Fruit fly (Drosophila melanogaster): Measurements from ENCODE around the gene CG33178.

CG33178 gene

DNA sequence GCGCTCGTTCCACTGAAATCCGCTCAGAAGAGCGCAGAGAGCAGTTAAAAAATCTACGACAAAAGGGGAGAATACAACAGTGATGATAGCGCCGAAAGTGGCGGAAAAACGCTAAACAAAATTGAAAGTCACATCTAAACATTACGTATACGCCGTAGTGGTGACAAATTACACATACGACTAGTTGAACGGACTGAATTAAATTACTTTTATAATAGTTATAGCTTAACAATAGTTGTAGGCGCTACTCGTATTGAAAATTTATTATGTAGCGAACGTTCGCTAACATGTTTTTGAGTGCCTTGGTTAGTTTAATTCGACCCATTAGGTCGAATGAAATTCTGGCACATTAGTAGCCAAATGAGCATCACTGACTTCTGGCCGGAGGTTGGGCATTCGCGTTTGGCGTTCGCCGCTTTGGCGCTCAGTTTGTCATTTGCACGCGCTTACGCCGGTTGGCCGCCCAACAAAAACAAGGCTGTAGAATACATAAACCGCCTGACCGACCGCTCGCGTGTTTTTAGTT lies 38.9 kb upstream of the CG33178 start, which contains the start of gene CG5541 (continued):
- TF ChIP-seq CG2116 (GFP tag; optimal IDR thresholded peaks at IDR 0.05): no peak
- TF ChIP-seq tio (GFP tag; optimal IDR thresholded peaks at IDR 0.05): no peak
- no peak for TF ChIP-seq oc (tag; optimal IDR thresholded peaks at IDR 0.05)
- TF ChIP-seq Ada2b (GFP tag; IDR thresholded peaks at IDR 0.05): no peak
- peak; percentile 42 for TF ChIP-seq Deaf1 (tag; optimal IDR thresholded peaks at IDR 0.05)
- TF ChIP-seq insv (GFP tag; optimal IDR thresholded peaks at IDR 0.05): no peak
- TF ChIP-seq CG10366 (GFP tag; IDR thresholded peaks at IDR 0.05): no peak
- peak; percentile 35; the same call in 1 of the 2 replicates for TF ChIP-seq Rfx (GFP tag; IDR thresholded peaks at IDR 0.05)
- TF ChIP-seq sens (GFP tag): peak; percentile 81
- TF ChIP-seq Nf-YB (GFP tag; optimal IDR thresholded peaks at IDR 0.05): no peak
- no peak for TF ChIP-seq wor (GFP tag; IDR thresholded peaks at IDR 0.05)
- TF ChIP-seq salm (tag; optimal IDR thresholded peaks at IDR 0.05): no peak
- no peak for TF ChIP-seq CG4424 (GFP tag; optimal IDR thresholded peaks at IDR 0.05)
- TF ChIP-seq slbo (GFP tag; IDR thresholded peaks at IDR 0.05): 0 out of 2 replicates have a peak, but pooled peaks have one; percentile 4
- TF ChIP-seq lbe (GFP tag; optimal IDR thresholded peaks at IDR 0.05): no peak
- no peak for TF ChIP-seq E2f1 (GFP tag; IDR thresholded peaks at IDR 0.05)
- TF ChIP-seq CG5180 (GFP tag; optimal IDR thresholded peaks at IDR 0.05): no peak
- TF ChIP-seq pb (GFP tag; optimal IDR thresholded peaks at IDR 0.05): no peak
- no peak for TF ChIP-seq pros (GFP tag; optimal IDR thresholded peaks at IDR 0.05)
- TF ChIP-seq Sry-β (GFP tag; optimal IDR thresholded peaks at IDR 0.05): peak; percentile 91
- no peak for TF ChIP-seq Six4 (GFP tag; optimal IDR thresholded peaks at IDR 0.05)
- TF ChIP-seq CG14667 (GFP tag; IDR thresholded peaks at IDR 0.05): no peak
- peak in 1 of 2 experiments; percentile 18 for TF ChIP-seq bsh (GFP tag; optimal IDR thresholded peaks at IDR 0.05)
- TF ChIP-seq ci (GFP tag; IDR thresholded peaks at IDR 0.05): no peak
- no peak for TF ChIP-seq Abd-B (GFP tag; optimal IDR thresholded peaks at IDR 0.05)
- TF ChIP-seq CG18011 (GFP tag; optimal IDR thresholded peaks at IDR 0.05): no peak
- TF ChIP-seq croc (GFP tag; conservative IDR thresholded peaks at IDR 0.05): no peak
- no peak for TF ChIP-seq hth (optimal IDR thresholded peaks at IDR 0.05)
- TF ChIP-seq Dip3 (GFP tag; optimal IDR thresholded peaks at IDR 0.05): no peak
- TF ChIP-seq cad (GFP tag; optimal IDR thresholded peaks at IDR 0.05): no peak
- TF ChIP-seq CG2120 (GFP tag; optimal IDR thresholded peaks at IDR 0.05): peak; percentile 45
- TF ChIP-seq CG17829 (tag; optimal IDR thresholded peaks at IDR 0.05): no peak
- no peak for TF ChIP-seq CG15601 (tag; optimal IDR thresholded peaks at IDR 0.05)
- TF ChIP-seq ham (GFP tag; IDR thresholded peaks at IDR 0.05): no peak
- TF ChIP-seq gt (GFP tag; IDR thresholded peaks at IDR 0.05): no peak
- TF ChIP-seq ttk (GFP tag; IDR thresholded peaks at IDR 0.05): no peak
- TF ChIP-seq Sin3A (optimal IDR thresholded peaks at IDR 0.05): no peak
- TF ChIP-seq tx (GFP tag; optimal IDR thresholded peaks at IDR 0.05): no peak
- no peak for TF ChIP-seq CG5245 (GFP tag; optimal IDR thresholded peaks at IDR 0.05)
- no peak for TF ChIP-seq CG3838 (GFP tag; optimal IDR thresholded peaks at IDR 0.05)
- 0 out of 3 replicates have a peak, but pooled peaks have one; percentile 12 for TF ChIP-seq CG11695 (GFP tag; IDR thresholded peaks at IDR 0.05)
- no peak for TF ChIP-seq CG8478 (optimal IDR thresholded peaks at IDR 0.05)
- no peak for TF ChIP-seq CG7963 (GFP tag; IDR thresholded peaks at IDR 0.05; ENCODE audit: partially characterized antibody)
- no peak for TF ChIP-seq HLHmδ (GFP tag; optimal IDR thresholded peaks at IDR 0.05)
- peak; percentile 72 for TF ChIP-seq CG9437 (GFP tag; optimal IDR thresholded peaks at IDR 0.05)
- peak; percentile 39 for TF ChIP-seq grau (tag; optimal IDR thresholded peaks at IDR 0.05)
- TF ChIP-seq CoRest (tag; optimal IDR thresholded peaks at IDR 0.05): peak; percentile 45
- no peak for TF ChIP-seq bigmax (GFP tag; optimal IDR thresholded peaks at IDR 0.05)
- no peak for TF ChIP-seq usp (GFP tag; optimal IDR thresholded peaks at IDR 0.05)
- TF ChIP-seq MBD-R2 (GFP tag; IDR thresholded peaks at IDR 0.05): no peak
- peak; percentile 52; the same call in 1 of the 3 replicates for TF ChIP-seq CG34422 (GFP tag; IDR thresholded peaks at IDR 0.05)
- no peak for TF ChIP-seq ken (GFP tag; IDR thresholded peaks at IDR 0.05)
- TF ChIP-seq MTF-1 (GFP tag; optimal IDR thresholded peaks at IDR 0.05; ENCODE audit: borderline replicate concordance): no peak

Data from whole organism, embryonic.